Worm (Caenorhabditis elegans): ENCODE data around the gene F47B8.1.

DNA sequence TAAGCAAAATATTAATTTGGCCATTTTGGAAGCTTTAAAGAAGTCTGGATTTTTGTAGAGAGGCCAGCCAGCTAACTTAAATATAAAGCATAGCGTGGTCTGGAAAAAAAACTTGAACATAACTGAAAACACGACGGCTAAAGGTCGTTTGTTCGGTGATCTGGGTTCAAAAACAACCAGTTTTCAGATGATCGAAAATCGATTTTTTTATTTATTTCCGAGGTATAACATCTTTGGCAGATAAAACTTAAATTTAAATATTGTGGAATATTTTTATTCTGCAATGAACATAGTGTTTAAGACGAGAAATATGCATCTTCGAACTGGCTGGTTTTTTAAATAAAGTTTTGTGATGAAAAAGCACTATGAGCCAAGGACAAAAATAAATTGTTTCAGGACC is 45.5 kb downstream of the F47B8.1 start, which contains the start of gene F40G12.4:
- TF ChIP-seq pha-4 (tag; optimal IDR thresholded peaks at IDR 0.05): no peak
- no peak for TF ChIP-seq nhr-76 (tag; optimal IDR thresholded peaks at IDR 0.05)
- no peak for TF ChIP-seq nhr-43 (tag; optimal IDR thresholded peaks at IDR 0.05; ENCODE audit: poor library complexity, severe bottlenecking)
- no peak for TF ChIP-seq skn-1 (tag; optimal IDR thresholded peaks at IDR 0.05)
- TF ChIP-seq snpc-4 (tag; optimal IDR thresholded peaks at IDR 0.05): no peak
- no peak for TF ChIP-seq egl-27 (tag; optimal IDR thresholded peaks at IDR 0.05)
- no peak for TF ChIP-seq ama-1 (optimal IDR thresholded peaks at IDR 0.05)
- TF ChIP-seq elt-1 (tag; optimal IDR thresholded peaks at IDR 0.05): no peak
- no peak for TF ChIP-seq zag-1 (tag; optimal IDR thresholded peaks at IDR 0.05)
- no peak for TF ChIP-seq elt-3 (tag; optimal IDR thresholded peaks at IDR 0.05)
- TF ChIP-seq sea-2 (GFP tag; optimal IDR thresholded peaks at IDR 0.05): no peak

Measured in whole organism, L3 larva.